Fruit fly (Drosophila melanogaster) whole organism, embryonic: Measurements from ENCODE around the gene axo.
A peak's percentile ranks its signal among the peaks of the same experiment; 100 is the strongest.

Experiments
- Ada2b ChIP-seq: fragments of 200-800 bp; sonication (Bioruptor generic); IDR thresholded peaks from 2 replicates; pipeline ENCODE4 v1.3.6; 2022; ENCODE audit warnings: missing biosample characterization, missing genetic modification characterization
- Asciz ChIP-seq: fragments of 200-800 bp; sonication (Bioruptor generic); optimal IDR thresholded peaks from 2 replicates; lab custom pipeline; 2017; ENCODE audit warnings: missing biosample characterization, mild to moderate bottlenecking, missing genetic modification characterization, missing genetic modification reagents
- C15 ChIP-seq: fragments of 200-800 bp; sonication (Bioruptor generic); IDR thresholded peaks from 3 replicates; pipeline ENCODE4 v1.3.6; 2022; ENCODE audit warnings: missing biosample characterization, missing genetic modification characterization
- CG11504 ChIP-seq: fragments of 200-800 bp; sonication (Bioruptor generic); optimal IDR thresholded peaks from 3 replicates; lab custom pipeline; 2019; ENCODE audit warnings: missing biosample characterization, mild to moderate bottlenecking, missing genetic modification characterization, moderate library complexity
- CG13287 ChIP-seq: fragments of 200-800 bp; sonication (Bioruptor generic); IDR thresholded peaks from 2 replicates; pipeline ENCODE4 v1.3.6; 2022; ENCODE audit warnings: missing biosample characterization, missing genetic modification characterization; ENCODE audit not compliant: partially characterized antibody
- CG13894 ChIP-seq: fragments of 200-800 bp; sonication (Bioruptor generic); optimal IDR thresholded peaks from 3 replicates; lab custom pipeline; 2018; ENCODE audit warnings: missing biosample characterization, mild to moderate bottlenecking, missing genetic modification characterization, moderate library complexity
- CG15269 ChIP-seq: fragments of 200-800 bp; sonication (Bioruptor generic); optimal IDR thresholded peaks from 2 replicates; lab custom pipeline; 2018; ENCODE audit warnings: missing biosample characterization, mild to moderate bottlenecking, missing genetic modification characterization, moderate library complexity
- CG15514 ChIP-seq: fragments of 200-800 bp; sonication (Bioruptor generic); optimal IDR thresholded peaks from 3 replicates; lab custom pipeline; 2017; ENCODE audit warnings: missing biosample characterization, missing genetic modification characterization, mild to moderate bottlenecking, moderate library complexity, missing genetic modification reagents
- CG17359 ChIP-seq: fragments of 200-800 bp; sonication (Bioruptor generic); optimal IDR thresholded peaks from 3 replicates; lab custom pipeline; 2018; ENCODE audit warnings: missing biosample characterization, mild to moderate bottlenecking, missing genetic modification characterization, moderate library complexity
- CG17361 ChIP-seq: fragments of 200-800 bp; sonication (Bioruptor generic); IDR thresholded peaks from 3 replicates; pipeline ENCODE4 v1.3.6; 2022; ENCODE audit warnings: missing biosample characterization, missing genetic modification characterization
- CG2678 ChIP-seq: fragments of 200-800 bp; sonication (Bioruptor generic); optimal IDR thresholded peaks from 3 replicates; lab custom pipeline; 2019; ENCODE audit warnings: missing biosample characterization, mild to moderate bottlenecking, missing genetic modification characterization, moderate library complexity
- CG33213 ChIP-seq: fragments of 200-800 bp; sonication (Bioruptor generic); optimal IDR thresholded peaks from 3 replicates; lab custom pipeline; 2016; ENCODE audit warnings: missing biosample characterization, missing genetic modification characterization
- CG4730 ChIP-seq: fragments of 200-800 bp; sonication (Bioruptor generic); IDR thresholded peaks from 2 replicates; pipeline ENCODE4 v1.3.6; 2022; ENCODE audit warnings: missing biosample characterization, missing genetic modification characterization
- CG5180 ChIP-seq: fragments of 200-800 bp; sonication (Bioruptor generic); optimal IDR thresholded peaks from 3 replicates; lab custom pipeline; 2017; ENCODE audit warnings: missing biosample characterization, missing genetic modification characterization, mild to moderate bottlenecking, moderate library complexity, missing genetic modification reagents
- CG6689 ChIP-seq: fragments of 200-800 bp; sonication (Bioruptor generic); IDR thresholded peaks from 2 replicates; pipeline ENCODE4 v1.3.6; 2022; ENCODE audit warnings: missing biosample characterization, missing genetic modification characterization
- CG7357 ChIP-seq: fragments of 200-800 bp; sonication (Bioruptor generic); IDR thresholded peaks from 3 replicates; pipeline ENCODE4 v1.3.6; 2022; ENCODE audit warnings: missing biosample characterization, missing genetic modification characterization
- CG7963 ChIP-seq: fragments of 200-800 bp; sonication (Bioruptor generic); IDR thresholded peaks from 3 replicates; pipeline ENCODE4 v1.3.6; 2022; ENCODE audit warnings: missing biosample characterization, missing genetic modification characterization; ENCODE audit not compliant: partially characterized antibody
- CG7987 ChIP-seq: fragments of 200-800 bp; sonication (Bioruptor generic); optimal IDR thresholded peaks from 2 replicates; lab custom pipeline; 2018; ENCODE audit warnings: missing biosample characterization, mild to moderate bottlenecking, missing genetic modification characterization, moderate library complexity
- CG8290 ChIP-seq, 3 experiments: fragments of 200-800 bp; sonication (Bioruptor generic); optimal IDR thresholded peaks; 2 replicates each; lab custom pipeline; 2016 to 2019; ENCODE audit warnings: missing biosample characterization in 3 of 3, missing genetic modification characterization in 3 of 3, mild to moderate bottlenecking in 2 of 3, moderate library complexity in 1 of 3
- CG8388 ChIP-seq: fragments of 200-800 bp; sonication (Bioruptor generic); optimal IDR thresholded peaks from 2 replicates; lab custom pipeline; 2019; ENCODE audit warnings: missing biosample characterization, mild to moderate bottlenecking, missing genetic modification characterization, moderate library complexity
- CG8478 ChIP-seq: fragments of >200 bp; optimal IDR thresholded peaks from 2 replicates; lab custom pipeline; 2018
- Deaf1 ChIP-seq: fragments of 200-800 bp; optimal IDR thresholded peaks from 3 replicates; lab custom pipeline; 2019; ENCODE audit warnings: missing biosample characterization, mild to moderate bottlenecking, missing genetic modification characterization, moderate library complexity
- Drgx ChIP-seq: fragments of 200-800 bp; sonication (Bioruptor generic); IDR thresholded peaks from 2 replicates; pipeline ENCODE4 v1.3.6; 2022; ENCODE audit warnings: missing biosample characterization, missing genetic modification characterization
- H2.0 ChIP-seq: fragments of 200-800 bp; sonication (Bioruptor generic); IDR thresholded peaks from 2 replicates; pipeline ENCODE4 v1.3.6; 2022; ENCODE audit warnings: missing biosample characterization, missing genetic modification characterization
- Hr51 ChIP-seq, 2 experiments: fragments of 200-800 bp; sonication (Bioruptor generic); optimal IDR thresholded peaks; 2 replicates in 1 of 2; 3 replicates in 1 of 2; lab custom pipeline; 2016 to 2018; ENCODE audit warnings: missing biosample characterization in 2 of 2, missing genetic modification characterization in 2 of 2, mild to moderate bottlenecking in 1 of 2, moderate library complexity in 1 of 2
- Jarid2 ChIP-seq: fragments of 200-800 bp; sonication (Bioruptor generic); optimal IDR thresholded peaks from 3 replicates; lab custom pipeline; 2017; ENCODE audit warnings: mild to moderate bottlenecking, missing biosample characterization, missing genetic modification reagents, missing genetic modification characterization
- Med ChIP-seq: fragments of 200-800 bp; sonication (Bioruptor generic); peaks from one replicate; lab custom pipeline; 2016; ENCODE audit warnings: missing biosample characterization, missing genetic modification characterization, mild to moderate bottlenecking, inconsistent platforms, moderate library complexity
- Oaz ChIP-seq: fragments of 200-800 bp; sonication (Bioruptor generic); IDR thresholded peaks from 2 replicates; pipeline ENCODE4 v1.3.6; 2022; ENCODE audit warnings: missing biosample characterization, missing genetic modification characterization
- Sox102F ChIP-seq: fragments of 200-800 bp; sonication (Bioruptor generic); optimal IDR thresholded peaks from 2 replicates; lab custom pipeline; 2018; ENCODE audit warnings: missing biosample characterization, mild to moderate bottlenecking, missing genetic modification characterization, moderate library complexity
- amos ChIP-seq: fragments of 200-800 bp; sonication (Bioruptor generic); IDR thresholded peaks from 2 replicates; pipeline ENCODE4 v1.3.6; 2022; ENCODE audit warnings: missing biosample characterization, missing genetic modification characterization; ENCODE audit not compliant: partially characterized antibody
- az2 ChIP-seq: fragments of 200-800 bp; sonication (Bioruptor generic); optimal IDR thresholded peaks from 3 replicates; lab custom pipeline; 2016; ENCODE audit warnings: missing biosample characterization, missing genetic modification characterization
- bsh ChIP-seq, 2 experiments: fragments of 200-800 bp; sonication (Bioruptor generic); optimal IDR thresholded peaks; 2 replicates each; lab custom pipeline; 2017 to 2018; ENCODE audit warnings: mild to moderate bottlenecking in 2 of 2, missing biosample characterization in 2 of 2, missing genetic modification characterization in 2 of 2, moderate library complexity in 1 of 2
- crol ChIP-seq: fragments of 200-800 bp; sonication (Bioruptor generic); IDR thresholded peaks from 2 replicates; pipeline ENCODE4 v1.3.6; 2022; ENCODE audit warnings: missing biosample characterization, missing genetic modification characterization
- crp ChIP-seq, 2 experiments: fragments of 200-800 bp; sonication (Bioruptor generic); optimal IDR thresholded peaks; 2 replicates in 1 of 2; 3 replicates in 1 of 2; lab custom pipeline; 2017; ENCODE audit warnings: missing biosample characterization in 2 of 2, missing genetic modification characterization in 2 of 2, mild to moderate bottlenecking in 1 of 2, moderate library complexity in 1 of 2
- dmrt99B ChIP-seq: fragments of 200-800 bp; sonication (Bioruptor generic); optimal IDR thresholded peaks from 2 replicates; lab custom pipeline; 2018; ENCODE audit warnings: missing biosample characterization, mild to moderate bottlenecking, missing genetic modification characterization, moderate library complexity
- ems ChIP-seq: fragments of 200-800 bp; sonication (Bioruptor generic); optimal IDR thresholded peaks from 3 replicates; lab custom pipeline; 2016; ENCODE audit warnings: missing biosample characterization, missing genetic modification characterization
- gem ChIP-seq: fragments of 200-800 bp; sonication (Bioruptor generic); optimal IDR thresholded peaks from 2 replicates; lab custom pipeline; 2019; ENCODE audit warnings: missing biosample characterization, mild to moderate bottlenecking, missing genetic modification characterization, moderate library complexity
- scrt ChIP-seq: fragments of 200-800 bp; sonication (Bioruptor generic); optimal IDR thresholded peaks from 2 replicates; lab custom pipeline; 2018; ENCODE audit warnings: missing biosample characterization, mild to moderate bottlenecking, missing genetic modification characterization, moderate library complexity
- unpg ChIP-seq: fragments of 200-800 bp; sonication (Bioruptor generic); optimal IDR thresholded peaks from 3 replicates; lab custom pipeline; 2018; ENCODE audit warnings: missing biosample characterization, mild to moderate bottlenecking, missing genetic modification characterization, moderate library complexity
- zf30C ChIP-seq: fragments of 200-800 bp; sonication (Bioruptor generic); optimal IDR thresholded peaks from 3 replicates; lab custom pipeline; 2018; ENCODE audit warnings: missing biosample characterization, mild to moderate bottlenecking, missing genetic modification characterization

The axo gene

dm6 chr3L:4687133-4687532, at the start of gene axo:
axo (minus strand) TSS chr3L:4687317.
- TF ChIP-seq Med (GFP tag; lab: Kevin White, UChicago) (peak; percentile 57), CG13894 (tag; lab: Kevin White, UChicago) (no peak), CG7987 (GFP tag; lab: Kevin White, UChicago) (no peak), Deaf1 (tag; lab: Kevin White, UChicago) (peak; percentile 44), amos (0 out of 2 replicates have a peak, but pooled peaks have one; percentile 9), CG8290 (GFP tag; optimal IDR thresholded peaks at IDR 0.05; lab: Kevin White, UChicago) (no peak), CG8290 (tag; optimal IDR thresholded peaks at IDR 0.05; lab: Kevin White, UChicago) (peak in 1 of 2 experiments; percentile 9), CG13287 (GFP tag; lab: Robert Waterston, UW) (peak; percentile 17; the same call in 1 of the 2 replicates), CG5180 (GFP tag; lab: Kevin White, UChicago) (peak; percentile 55), Jarid2 (GFP tag; lab: Kevin White, UChicago) (peak; percentile 20), crp (GFP tag; optimal IDR thresholded peaks at IDR 0.05; lab: Kevin White, UChicago) (peak in 1 of 2 experiments; percentile 45)

dm6 chr3L:4736643-4737042, 49.5 kb upstream of the axo start:
- TF ChIP-seq Drgx (GFP tag; lab: Robert Waterston, UW) (peak; percentile 63), Oaz (GFP tag; lab: Robert Waterston, UW) (no peak), CG4730 (GFP tag; lab: Robert Waterston, UW) (0 out of 2 replicates have a peak, but pooled peaks have one; percentile 4)

- TF ChIP-seq scrt (GFP tag; lab: Kevin White, UChicago) = no peak
- TF ChIP-seq ems (GFP tag; lab: Kevin White, UChicago) = no peak
- TF ChIP-seq bsh (GFP tag; optimal IDR thresholded peaks at IDR 0.05; lab: Kevin White, UChicago) = peak in 1 of 2 experiments; percentile 51
- no peak for TF ChIP-seq CG2678 (tag; lab: Kevin White, UChicago)
- TF ChIP-seq CG8388 (GFP tag; lab: Kevin White, UChicago) = no peak
- no peak for TF ChIP-seq C15 (GFP tag; lab: Robert Waterston, UW)
- no peak for TF ChIP-seq H2.0 (GFP tag; lab: Robert Waterston, UW)
- no peak for TF ChIP-seq CG33213 (GFP tag; lab: Kevin White, UChicago)
- TF ChIP-seq Drgx (GFP tag; lab: Robert Waterston, UW) = peak; percentile 39; the same call in 1 of the 2 replicates
These were observed 44.6 kb upstream of the axo start for dm6 chr3L:4731687-4732086.

- TF ChIP-seq Drgx (GFP tag; lab: Robert Waterston, UW) = 0 out of 2 replicates have a peak, but pooled peaks have one; percentile 10
- no peak for TF ChIP-seq zf30C (GFP tag; lab: Kevin White, UChicago)
- TF ChIP-seq CG7963 = no peak
These were observed 42.7 kb upstream of the axo start for dm6 chr3L:4729805-4730204.

- no peak for TF ChIP-seq Ada2b (GFP tag; lab: Robert Waterston, UW)
- TF ChIP-seq Hr51 (GFP tag; optimal IDR thresholded peaks at IDR 0.05; lab: Kevin White, UChicago) = peak in 1 of 2 experiments; percentile 60
- peak; percentile 24 for TF ChIP-seq Asciz (GFP tag; lab: Kevin White, UChicago)
- peak; percentile 93 for TF ChIP-seq Drgx (GFP tag; lab: Robert Waterston, UW)
- TF ChIP-seq az2 = no peak
- TF ChIP-seq CG17361 (GFP tag; lab: Robert Waterston, UW) = 0 out of 3 replicates have a peak, but pooled peaks have one; percentile 39
- peak; percentile 31 for TF ChIP-seq CG2678 (tag; lab: Kevin White, UChicago)
- peak; percentile 17 for TF ChIP-seq CG17359 (tag; lab: Kevin White, UChicago)
- peak; percentile 36 for TF ChIP-seq CG11504 (tag; lab: Kevin White, UChicago)
- peak; percentile 52 for TF ChIP-seq Sox102F (GFP tag; lab: Kevin White, UChicago)
- 0 out of 3 replicates have a peak, but pooled peaks have one; percentile 42 for TF ChIP-seq CG7357 (GFP tag; lab: Robert Waterston, UW)
- no peak for TF ChIP-seq crol (GFP tag; lab: Robert Waterston, UW)
- TF ChIP-seq CG15514 (GFP tag; lab: Kevin White, UChicago) = no peak
- TF ChIP-seq bsh (GFP tag; optimal IDR thresholded peaks at IDR 0.05; lab: Kevin White, UChicago) = peak in 1 of 2 experiments; percentile 68
- 0 out of 2 replicates have a peak, but pooled peaks have one; percentile 22 for TF ChIP-seq CG6689 (GFP tag; lab: Robert Waterston, UW)
- no peak for TF ChIP-seq crp (GFP tag; optimal IDR thresholded peaks at IDR 0.05; lab: Kevin White, UChicago)
- peak; percentile 51 for TF ChIP-seq dmrt99B (tag; lab: Kevin White, UChicago)
- no peak for TF ChIP-seq CG8478 (lab: Kevin White, UChicago)
- peak; percentile 13 for TF ChIP-seq unpg (GFP tag; lab: Kevin White, UChicago)
- TF ChIP-seq CG15269 = peak; percentile 12
- peak; percentile 42 for TF ChIP-seq gem
These were observed 34.8 kb upstream of the axo start for dm6 chr3L:4721886-4722285.
